Worm (Caenorhabditis elegans) whole organism, L2 larva: ENCODE results near the gene T05C12.15.

Experiments
- C34F6.9 ChIP-seq: fragments of 150-350 bp; optimal IDR thresholded peaks from 2 replicates; lab custom pipeline; 2014; ENCODE audit warnings: missing biosample characterization, missing genetic modification characterization
- F13H6.1 ChIP-seq: sonication (generic microtip); optimal IDR thresholded peaks from 2 replicates; lab custom pipeline; 2016; ENCODE audit warnings: missing genetic modification characterization, missing compliant biosample characterization
- R02D3.7 ChIP-seq: fragments of 150-350 bp; optimal IDR thresholded peaks from 2 replicates; lab custom pipeline; 2014; ENCODE audit warnings: missing biosample characterization, missing genetic modification characterization
- Y55F3AM.14 ChIP-seq: fragments of 200-800 bp; sonication (Bioruptor generic); optimal IDR thresholded peaks from 2 replicates; lab custom pipeline; 2018; ENCODE audit warnings: mild to moderate bottlenecking, missing genetic modification characterization, missing compliant biosample characterization
- ZK546.5 ChIP-seq: sonication (generic microtip); optimal IDR thresholded peaks from 2 replicates; lab custom pipeline; 2017; ENCODE audit warnings: missing biosample characterization, missing genetic modification characterization
- alr-1 ChIP-seq: fragments of 150-350 bp; optimal IDR thresholded peaks from 2 replicates; lab custom pipeline; 2014; ENCODE audit warnings: missing biosample characterization, missing genetic modification characterization
- aly-2 ChIP-seq: fragments of 150-350 bp; optimal IDR thresholded peaks from 2 replicates; lab custom pipeline; 2014; ENCODE audit warnings: missing biosample characterization, missing genetic modification characterization
- blmp-1 ChIP-seq: sonication (generic microtip); optimal IDR thresholded peaks from 2 replicates; lab custom pipeline; 2017; ENCODE audit warnings: missing genetic modification characterization, mild to moderate bottlenecking, missing compliant biosample characterization, antibody characterized with exemption, moderate library complexity; ENCODE audit not compliant: insufficient read depth
- crh-2 ChIP-seq: sonication (generic microtip); optimal IDR thresholded peaks from 2 replicates; lab custom pipeline; 2017; ENCODE audit warnings: missing biosample characterization, missing genetic modification characterization
- fos-1 ChIP-seq: fragments of 150-350 bp; optimal IDR thresholded peaks from 2 replicates; lab custom pipeline; 2014; ENCODE audit warnings: missing biosample characterization, missing genetic modification characterization
- lin-11 ChIP-seq: fragments of 150-350 bp; sonication (generic microtip); optimal IDR thresholded peaks from 2 replicates; lab custom pipeline; 2014; ENCODE audit warnings: missing biosample characterization, missing genetic modification characterization, inconsistent platforms, mixed read lengths
- lin-13 ChIP-seq: fragments of 150-350 bp; optimal IDR thresholded peaks from 2 replicates; lab custom pipeline; 2014; ENCODE audit warnings: missing biosample characterization, missing genetic modification reagents, missing genetic modification characterization
- mbf-1 ChIP-seq: sonication (generic microtip); optimal IDR thresholded peaks from 2 replicates; lab custom pipeline; 2017; ENCODE audit warnings: missing biosample characterization, missing genetic modification characterization
- mdl-1 ChIP-seq, 2 experiments: fragments of 150-350 bp in 1 of 2; sonication (generic microtip) in 1 of 2; optimal IDR thresholded peaks; 2 replicates each; lab custom pipeline; 2017; ENCODE audit warnings: missing biosample characterization in 2 of 2, missing genetic modification characterization in 2 of 2
- nhr-10 ChIP-seq: sonication (generic microtip); optimal IDR thresholded peaks from 2 replicates; lab custom pipeline; 2017; ENCODE audit warnings: missing biosample characterization, missing genetic modification characterization
- nhr-12 ChIP-seq: fragments of 150-350 bp; optimal IDR thresholded peaks from 2 replicates; lab custom pipeline; 2014; ENCODE audit warnings: missing biosample characterization, missing genetic modification characterization
- nhr-21 ChIP-seq: fragments of 150-350 bp; optimal IDR thresholded peaks from 2 replicates; lab custom pipeline; 2014; ENCODE audit warnings: missing biosample characterization, missing genetic modification characterization
- nhr-23 ChIP-seq: fragments of 150-350 bp; optimal IDR thresholded peaks from 2 replicates; lab custom pipeline; 2014; ENCODE audit warnings: missing biosample characterization, missing genetic modification reagents, missing genetic modification characterization
- nhr-237 ChIP-seq: fragments of 150-350 bp; optimal IDR thresholded peaks from 2 replicates; lab custom pipeline; 2014; ENCODE audit warnings: missing biosample characterization, missing genetic modification characterization
- nhr-25 ChIP-seq: fragments of 150-350 bp; sonication (generic microtip); optimal IDR thresholded peaks from 3 replicates; lab custom pipeline; 2014; ENCODE audit warnings: missing biosample characterization, missing genetic modification characterization
- nhr-6 ChIP-seq: fragments of 150-350 bp; optimal IDR thresholded peaks from 2 replicates; lab custom pipeline; 2014; ENCODE audit warnings: missing biosample characterization, missing genetic modification characterization
- nhr-77 ChIP-seq: fragments of 150-350 bp; optimal IDR thresholded peaks from 2 replicates; lab custom pipeline; 2014; ENCODE audit warnings: missing biosample characterization, missing genetic modification characterization
- peb-1 ChIP-seq: fragments of 150-350 bp; optimal IDR thresholded peaks from 2 replicates; lab custom pipeline; 2014; ENCODE audit warnings: missing biosample characterization, missing genetic modification characterization
- sem-4 ChIP-seq: fragments of 150-350 bp; optimal IDR thresholded peaks from 2 replicates; lab custom pipeline; 2014; ENCODE audit warnings: missing biosample characterization, missing genetic modification reagents, missing genetic modification characterization
- sma-3 ChIP-seq: sonication (generic microtip); optimal IDR thresholded peaks from 2 replicates; lab custom pipeline; 2016; ENCODE audit warnings: missing genetic modification reagents, missing genetic modification characterization, missing compliant biosample characterization
- sma-9 ChIP-seq, 2 experiments: fragments of 150-350 bp in 1 of 2; sonication (generic microtip) in 1 of 2; optimal IDR thresholded peaks; 2 replicates each; lab custom pipeline; 2014 to 2016; ENCODE audit warnings: missing genetic modification characterization in 2 of 2, mild to moderate bottlenecking in 1 of 2, missing biosample characterization in 1 of 2, missing compliant biosample characterization in 1 of 2, missing genetic modification reagents in 1 of 2, moderate library complexity in 1 of 2
- unc-39 ChIP-seq: fragments of 150-350 bp; optimal IDR thresholded peaks from 2 replicates; lab custom pipeline; 2014; ENCODE audit warnings: missing biosample characterization, missing genetic modification characterization
- unc-55 ChIP-seq: fragments of 150-350 bp; sonication (generic microtip); optimal IDR thresholded peaks from 3 replicates; lab custom pipeline; 2014; ENCODE audit warnings: missing biosample characterization, missing genetic modification reagents, missing genetic modification characterization
- unc-62 ChIP-seq: fragments of 150-350 bp; optimal IDR thresholded peaks from 2 replicates; lab custom pipeline; 2014; ENCODE audit warnings: missing biosample characterization, missing genetic modification reagents, missing genetic modification characterization
- zag-1 ChIP-seq: fragments of 150-350 bp; optimal IDR thresholded peaks from 2 replicates; lab custom pipeline; 2014; ENCODE audit warnings: missing biosample characterization, missing genetic modification characterization
- ztf-1 ChIP-seq: fragments of 200-800 bp; sonication (Bioruptor generic); conservative IDR thresholded peaks from 2 replicates; pipeline ENCODE4 v1.3.6; 2022; ENCODE audit warnings: missing genetic modification characterization, missing compliant biosample characterization
- ztf-11 ChIP-seq: sonication (generic microtip); optimal IDR thresholded peaks from 2 replicates; lab custom pipeline; 2017; ENCODE audit warnings: missing biosample characterization, missing genetic modification characterization

T05C12.15 gene

ce11 chrII:8143278-8143931 lies 26.0 kb upstream of the T05C12.15 start, which contains the start of the genes ints-11 and rpl-10 (continued):
- TF ChIP-seq blmp-1 (tag; lab: Kevin White, UChicago) (no peak), ztf-1 (GFP tag; lab: Robert Waterston, UW) (no peak), nhr-77 (tag; lab: Kevin White, UChicago) (no peak), unc-39 (no peak), sem-4 (tag; lab: Kevin White, UChicago) (no peak), F13H6.1 (tag; lab: Kevin White, UChicago) (no peak), zag-1 (tag; lab: Kevin White, UChicago) (no peak), fos-1 (tag; lab: Kevin White, UChicago) (peak; percentile 42), nhr-12 (tag; lab: Kevin White, UChicago) (no peak), ZK546.5 (tag; lab: Kevin White, UChicago) (no peak), R02D3.7 (tag; lab: Kevin White, UChicago) (no peak)

ce11 chrII:8144543-8144942 lies 24.8 kb upstream of the T05C12.15 start, which contains the start of gene F10B5.2:
TSS of gene F10B5.2 (plus strand) at chrII:8144762.
- TF ChIP-seq mbf-1 (tag; lab: Kevin White, UChicago), result no peak
- no peak for TF ChIP-seq C34F6.9 (tag; lab: Kevin White, UChicago)
- no peak for TF ChIP-seq ZK546.5 (tag; lab: Kevin White, UChicago)
- no peak for TF ChIP-seq nhr-21
- no peak for TF ChIP-seq nhr-77 (tag; lab: Kevin White, UChicago)
- no peak for TF ChIP-seq zag-1 (tag; lab: Kevin White, UChicago)
- TF ChIP-seq nhr-25 (tag; lab: Kevin White, UChicago), result no peak
- no peak for TF ChIP-seq nhr-23
- no peak for TF ChIP-seq blmp-1 (tag; lab: Kevin White, UChicago)
- no peak for TF ChIP-seq mdl-1 (tag; optimal IDR thresholded peaks at IDR 0.05; lab: Kevin White, UChicago)
- no peak for TF ChIP-seq ztf-11
- no peak for TF ChIP-seq nhr-10
- TF ChIP-seq crh-2 (tag; lab: Kevin White, UChicago), result no peak
- no peak for TF ChIP-seq alr-1 (tag; lab: Kevin White, UChicago)
- no peak for TF ChIP-seq lin-11 (tag; lab: Kevin White, UChicago)
- TF ChIP-seq unc-62 (GFP tag; lab: Kevin White, UChicago), result no peak

DNA sequence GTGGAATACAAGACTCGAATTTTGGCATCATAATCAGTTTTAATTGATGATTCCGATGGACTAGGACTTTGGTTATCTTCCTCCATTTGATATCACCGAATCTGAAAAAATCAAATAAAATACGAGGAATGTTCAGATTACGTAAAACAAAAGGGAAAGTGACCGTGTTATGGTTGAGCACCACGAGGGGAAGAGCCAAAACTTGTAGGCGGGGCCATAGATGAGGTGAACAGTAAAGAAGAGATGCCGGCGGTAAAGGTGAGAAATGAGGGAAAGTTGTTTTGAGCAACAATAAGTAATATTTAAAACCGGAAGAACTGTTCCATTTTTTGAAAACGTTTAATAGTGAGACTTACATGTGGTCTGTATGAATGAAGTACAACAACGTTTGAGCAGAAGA lies 19.5 kb upstream of the T05C12.15 start, which contains the start of gene F10B5.3:
Gene F10B5.3, minus strand, starts transcription at position 101 of the 400 bp plus-strand sequence.
- TF ChIP-seq sem-4 (tag; lab: Kevin White, UChicago) (no peak), lin-13 (GFP tag; lab: Kevin White, UChicago) (no peak), zag-1 (tag; lab: Kevin White, UChicago) (no peak), nhr-25 (tag; lab: Kevin White, UChicago) (no peak)

DNA sequence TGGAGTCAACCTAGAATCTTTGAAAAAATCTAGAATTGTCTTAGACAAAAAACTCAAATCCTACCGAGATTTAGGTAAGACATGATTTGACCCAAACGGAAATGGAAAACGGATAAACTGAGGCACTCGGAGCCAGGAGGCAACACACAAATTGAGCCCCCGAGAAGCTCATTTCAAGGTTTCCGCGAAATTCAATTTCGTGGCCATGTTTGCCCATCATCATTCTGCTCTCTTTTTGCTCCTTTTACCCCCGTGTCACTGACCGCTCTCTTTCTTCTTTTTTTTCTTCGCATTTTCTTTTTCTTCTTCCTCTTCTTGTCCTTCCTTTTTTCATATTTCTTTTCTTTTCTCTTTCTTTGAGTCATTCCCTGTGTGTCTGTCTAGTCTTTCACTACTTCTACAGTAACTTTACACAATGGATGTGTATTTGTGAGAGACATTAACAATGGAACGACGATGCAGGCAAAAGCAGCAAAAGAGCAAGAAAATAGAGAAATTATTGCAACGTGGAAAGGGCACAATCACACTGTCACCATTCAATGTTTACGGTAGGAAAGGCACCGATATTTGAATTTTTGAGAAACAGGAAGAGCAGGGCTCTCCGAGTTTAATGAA lies 16.6 kb upstream of the T05C12.15 start:
- TF ChIP-seq blmp-1 (tag; lab: Kevin White, UChicago), result no peak
- no peak for TF ChIP-seq nhr-12 (tag; lab: Kevin White, UChicago)
- no peak for TF ChIP-seq nhr-6 (tag; lab: Kevin White, UChicago)
- no peak for TF ChIP-seq C34F6.9 (tag; lab: Kevin White, UChicago)
- no peak for TF ChIP-seq unc-55 (GFP tag; lab: Kevin White, UChicago)
- TF ChIP-seq nhr-25 (tag; lab: Kevin White, UChicago), result no peak
- no peak for TF ChIP-seq sma-3 (GFP tag; lab: Kevin White, UChicago)
- no peak for TF ChIP-seq sma-9 (GFP tag; optimal IDR thresholded peaks at IDR 0.05; lab: Kevin White, UChicago)
- TF ChIP-seq sma-9 (tag; optimal IDR thresholded peaks at IDR 0.05; lab: Kevin White, UChicago), result no peak
- TF ChIP-seq nhr-237 (tag; lab: Kevin White, UChicago), result no peak
- no peak for TF ChIP-seq Y55F3AM.14 (GFP tag; lab: Kevin White, UChicago)
- no peak for TF ChIP-seq aly-2 (tag; lab: Kevin White, UChicago)
- TF ChIP-seq peb-1 (tag; lab: Kevin White, UChicago), result no peak
- TF ChIP-seq mdl-1 (tag; optimal IDR thresholded peaks at IDR 0.05; lab: Kevin White, UChicago), result no peak
- no peak for TF ChIP-seq nhr-23
- TF ChIP-seq ZK546.5 (tag; lab: Kevin White, UChicago), result no peak
